Fruit fly (Drosophila melanogaster): ENCODE results near the gene Ten-m.

- TF ChIP-seq ttk (optimal IDR thresholded peaks at IDR 0.05) (no peak), psq (optimal IDR thresholded peaks at IDR 0.05) (no peak), insv (optimal IDR thresholded peaks at IDR 0.05) (no peak), h (optimal IDR thresholded peaks at IDR 0.05) (no peak)
These were observed 140.3 kb downstream of the Ten-m start, which contains the start of gene Csp for dm6 chr3L:22267248-22267957.

Data from Kc167 (cell line).